Worm (Caenorhabditis elegans): ENCODE measurements around the gene F36H9.10.

- TF ChIP-seq ama-1 (optimal IDR thresholded peaks at IDR 0.05), result no peak
- TF ChIP-seq pes-1 (GFP tag; IDR thresholded peaks at IDR 0.05), result no peak
- no peak for TF ChIP-seq flt-1 (GFP tag; IDR thresholded peaks at IDR 0.05)
- no peak for TF ChIP-seq B0310.2 (tag; optimal IDR thresholded peaks at IDR 0.05)
- TF ChIP-seq hmbx-1 (tag; optimal IDR thresholded peaks at IDR 0.05), result no peak
Observed at ce11 chrV:1804034-1804542, 6.1 kb downstream of the F36H9.10 start.

Measured in whole organism, early embryonic.